Worm (Caenorhabditis elegans) whole organism, late embryonic: ENCODE data around the gene swt-3.

Experiments
- C38D4.7 ChIP-seq: fragments of 200-800 bp; sonication (Bioruptor generic); optimal IDR thresholded peaks from 2 replicates; lab custom pipeline; 2018; ENCODE audit warnings: mild to moderate bottlenecking, missing genetic modification characterization, moderate library complexity, missing compliant biosample characterization
- F13H6.1 ChIP-seq: sonication (generic microtip); optimal IDR thresholded peaks from 2 replicates; lab custom pipeline; 2016; ENCODE audit warnings: missing genetic modification characterization, missing compliant biosample characterization
- K09A11.1 ChIP-seq: sonication (generic microtip); optimal IDR thresholded peaks from 2 replicates; lab custom pipeline; 2017; ENCODE audit warnings: antibody characterized with exemption, mild to moderate bottlenecking, missing genetic modification characterization, missing compliant biosample characterization; ENCODE audit not compliant: insufficient read depth
- Y22D7AL.16 ChIP-seq: sonication (generic microtip); optimal IDR thresholded peaks from 2 replicates; lab custom pipeline; 2016; ENCODE audit warnings: missing genetic modification characterization, missing compliant biosample characterization
- ahr-1 ChIP-seq: sonication (generic microtip); optimal IDR thresholded peaks from 2 replicates; lab custom pipeline; 2016; ENCODE audit warnings: missing genetic modification characterization, missing compliant biosample characterization
- ceh-14 ChIP-seq: sonication (generic microtip); optimal IDR thresholded peaks from 2 replicates; lab custom pipeline; 2016; ENCODE audit warnings: missing genotype, missing genetic modification characterization, missing compliant biosample characterization
- ceh-2 ChIP-seq: sonication (generic microtip); optimal IDR thresholded peaks from 2 replicates; lab custom pipeline; 2016; ENCODE audit warnings: missing genotype, missing genetic modification characterization, missing compliant biosample characterization
- ceh-31 ChIP-seq: sonication (generic microtip); optimal IDR thresholded peaks from 2 replicates; lab custom pipeline; 2016; ENCODE audit warnings: missing genetic modification characterization, missing compliant biosample characterization
- ceh-6 ChIP-seq: fragments of 200-800 bp; sonication (Bioruptor generic); optimal IDR thresholded peaks from 2 replicates; lab custom pipeline; 2018; ENCODE audit warnings: mild to moderate bottlenecking, missing genetic modification characterization, missing compliant biosample characterization
- ceh-9 ChIP-seq: sonication (generic microtip); optimal IDR thresholded peaks from 2 replicates; lab custom pipeline; 2016; ENCODE audit warnings: mild to moderate bottlenecking, missing genetic modification characterization, inconsistent platforms, missing compliant biosample characterization
- elt-2 ChIP-seq: sonication (generic microtip); optimal IDR thresholded peaks from 2 replicates; lab custom pipeline; 2016; ENCODE audit warnings: missing genetic modification reagents, missing genetic modification characterization, missing compliant biosample characterization
- elt-4 ChIP-seq: sonication (generic microtip); optimal IDR thresholded peaks from 2 replicates; lab custom pipeline; 2016; ENCODE audit warnings: missing genetic modification characterization, missing compliant biosample characterization
- eyg-1 ChIP-seq: sonication (generic microtip); optimal IDR thresholded peaks from 2 replicates; lab custom pipeline; 2016; ENCODE audit warnings: missing genotype, missing genetic modification characterization, missing compliant biosample characterization
- fax-1 ChIP-seq: sonication (generic microtip); optimal IDR thresholded peaks from 2 replicates; lab custom pipeline; 2016; ENCODE audit warnings: missing genotype, missing genetic modification characterization, missing compliant biosample characterization
- hlh-30 ChIP-seq: sonication (generic microtip); optimal IDR thresholded peaks from 2 replicates; lab custom pipeline; 2017; ENCODE audit warnings: antibody characterized with exemption, missing genetic modification characterization, missing compliant biosample characterization; ENCODE audit not compliant: insufficient read depth
- hlh-6 ChIP-seq: sonication (generic microtip); optimal IDR thresholded peaks from 2 replicates; lab custom pipeline; 2016; ENCODE audit warnings: missing genotype, missing genetic modification characterization, missing compliant biosample characterization
- lin-11 ChIP-seq: fragments of 200-800 bp; sonication (Bioruptor generic); optimal IDR thresholded peaks from 2 replicates; lab custom pipeline; 2018; ENCODE audit warnings: mild to moderate bottlenecking, missing genetic modification characterization, missing compliant biosample characterization
- madf-2 ChIP-seq: sonication (generic microtip); optimal IDR thresholded peaks from 2 replicates; lab custom pipeline; 2017; ENCODE audit warnings: missing genetic modification characterization, missing compliant biosample characterization
- nfya-1 ChIP-seq: sonication (generic microtip); optimal IDR thresholded peaks from 2 replicates; lab custom pipeline; 2017; ENCODE audit warnings: missing genetic modification characterization, mild to moderate bottlenecking, missing compliant biosample characterization, antibody characterized with exemption, moderate library complexity
- nhr-232 ChIP-seq: sonication (generic microtip); optimal IDR thresholded peaks from 2 replicates; lab custom pipeline; 2016; ENCODE audit warnings: missing genetic modification characterization, missing compliant biosample characterization
- pag-3 ChIP-seq: sonication (generic microtip); optimal IDR thresholded peaks from 2 replicates; lab custom pipeline; 2016; ENCODE audit warnings: missing compliant biosample characterization, missing genetic modification characterization, borderline replicate concordance
- pat-9 ChIP-seq: fragments of 200-800 bp; sonication (Bioruptor generic); optimal IDR thresholded peaks from 2 replicates; lab custom pipeline; 2018; ENCODE audit warnings: mild to moderate bottlenecking, missing genetic modification characterization, moderate library complexity, missing compliant biosample characterization
- pax-1 ChIP-seq: fragments of 150-350 bp; optimal IDR thresholded peaks from 2 replicates; lab custom pipeline; 2014; ENCODE audit warnings: missing biosample characterization, missing genetic modification characterization
- pha-4 ChIP-seq: fragments of 150-350 bp; optimal IDR thresholded peaks from 2 replicates; lab custom pipeline; 2018; ENCODE audit warnings: missing biosample characterization, missing genetic modification reagents, missing genetic modification characterization
- pqm-1 ChIP-seq: sonication (generic microtip); optimal IDR thresholded peaks from 2 replicates; lab custom pipeline; 2016; ENCODE audit warnings: missing genetic modification characterization, missing compliant biosample characterization
- pros-1 ChIP-seq: fragments of 150-350 bp; optimal IDR thresholded peaks from 2 replicates; lab custom pipeline; 2014; ENCODE audit warnings: missing biosample characterization, missing genetic modification reagents, missing genetic modification characterization
- ref-2 ChIP-seq: sonication (generic microtip); optimal IDR thresholded peaks from 2 replicates; lab custom pipeline; 2016; ENCODE audit warnings: missing genetic modification characterization, missing compliant biosample characterization
- rnt-1 ChIP-seq: sonication (generic microtip); optimal IDR thresholded peaks from 2 replicates; lab custom pipeline; 2016; ENCODE audit warnings: missing genetic modification characterization, missing compliant biosample characterization
- sox-2 ChIP-seq: fragments of 200-800 bp; sonication (Bioruptor generic); IDR thresholded peaks from 2 replicates; pipeline ENCODE4 v1.3.6; 2022; ENCODE audit warnings: missing genetic modification reagents, missing genetic modification characterization, missing compliant biosample characterization
- sox-4 ChIP-seq: sonication (generic microtip); optimal IDR thresholded peaks from 2 replicates; lab custom pipeline; 2017; ENCODE audit warnings: mild to moderate bottlenecking, missing genetic modification characterization, inconsistent platforms, missing compliant biosample characterization
- syd-9 ChIP-seq: sonication (generic microtip); optimal IDR thresholded peaks from 2 replicates; lab custom pipeline; 2016; ENCODE audit warnings: mild to moderate bottlenecking, missing genetic modification characterization, moderate library complexity, missing compliant biosample characterization
- tbx-7 ChIP-seq: sonication (generic microtip); optimal IDR thresholded peaks from 2 replicates; lab custom pipeline; 2016; ENCODE audit warnings: missing genotype, missing genetic modification characterization, missing compliant biosample characterization
- unc-42 ChIP-seq: sonication (generic microtip); optimal IDR thresholded peaks from 2 replicates; lab custom pipeline; 2016; ENCODE audit warnings: missing genotype, missing genetic modification characterization, missing compliant biosample characterization
- unc-86 ChIP-seq: sonication (generic microtip); optimal IDR thresholded peaks from 2 replicates; lab custom pipeline; 2016; ENCODE audit warnings: missing genetic modification characterization, missing compliant biosample characterization
- zip-5 ChIP-seq: sonication (generic microtip); optimal IDR thresholded peaks from 2 replicates; lab custom pipeline; 2016; ENCODE audit warnings: missing genetic modification characterization, missing compliant biosample characterization
- ztf-16 ChIP-seq: sonication (generic microtip); optimal IDR thresholded peaks from 2 replicates; lab custom pipeline; 2017; ENCODE audit warnings: missing genetic modification characterization, missing compliant biosample characterization

The swt-3 gene

DNA sequence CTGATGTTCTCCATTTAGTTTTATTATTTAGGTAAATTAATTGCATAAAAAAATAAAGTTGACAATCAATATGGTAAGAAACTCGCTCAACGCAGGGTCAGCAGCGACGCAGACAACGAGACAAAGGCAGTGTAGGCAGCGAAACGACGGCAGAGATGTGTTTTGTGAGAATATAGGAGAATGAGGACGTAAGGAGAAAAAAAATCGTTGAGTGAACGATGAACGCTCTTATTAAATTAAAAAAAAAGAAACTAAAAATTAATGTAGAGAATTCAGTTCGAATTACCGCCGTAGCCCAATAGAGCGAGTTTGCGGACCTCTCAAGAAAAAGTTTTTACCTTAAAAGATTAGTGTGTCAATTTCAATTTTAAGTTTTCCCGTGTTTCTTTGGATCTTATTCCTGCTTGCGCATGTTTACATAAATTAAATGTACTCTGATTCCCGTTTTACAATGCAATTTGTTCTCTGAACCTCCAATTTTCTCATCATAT is 12.3 kb downstream of the swt-3 start, which contains the start of gene T25B9.8:
Gene T25B9.8 (minus strand): TSS at position 51 of the 491 bp plus-strand sequence.
- TF ChIP-seq unc-42, result peak; percentile 33
- no peak for TF ChIP-seq sox-4
- TF ChIP-seq sox-2 (GFP tag; lab: Robert Waterston, UW), result no peak
- no peak for TF ChIP-seq pat-9 (tag; lab: Kevin White, UChicago)
- no peak for TF ChIP-seq pqm-1 (tag; lab: Kevin White, UChicago)
- no peak for TF ChIP-seq K09A11.1

DNA sequence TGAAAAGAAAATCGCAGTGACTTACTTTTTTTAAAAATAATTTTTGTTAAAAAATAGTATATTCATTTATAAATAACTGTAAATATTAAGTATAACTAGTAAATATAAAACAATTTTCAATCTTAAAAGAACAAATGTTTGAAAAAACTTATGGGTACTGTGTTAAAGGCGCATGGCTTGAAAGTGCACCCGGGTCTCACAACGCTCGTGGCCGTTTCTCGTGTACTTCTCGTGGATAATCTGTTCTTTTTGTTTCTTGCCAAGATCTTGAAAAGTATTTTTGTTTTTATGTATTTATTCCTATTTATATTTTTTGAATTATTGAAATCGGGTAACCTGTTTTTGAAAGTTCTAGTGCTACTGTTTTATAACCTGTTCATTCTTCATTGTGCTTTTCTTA is 14.4 kb downstream of the swt-3 start:
- TF ChIP-seq sox-4 (no peak), K09A11.1 (no peak), pros-1 (no peak), hlh-6 (tag; lab: Kevin White, UChicago) (no peak), fax-1 (no peak)

DNA sequence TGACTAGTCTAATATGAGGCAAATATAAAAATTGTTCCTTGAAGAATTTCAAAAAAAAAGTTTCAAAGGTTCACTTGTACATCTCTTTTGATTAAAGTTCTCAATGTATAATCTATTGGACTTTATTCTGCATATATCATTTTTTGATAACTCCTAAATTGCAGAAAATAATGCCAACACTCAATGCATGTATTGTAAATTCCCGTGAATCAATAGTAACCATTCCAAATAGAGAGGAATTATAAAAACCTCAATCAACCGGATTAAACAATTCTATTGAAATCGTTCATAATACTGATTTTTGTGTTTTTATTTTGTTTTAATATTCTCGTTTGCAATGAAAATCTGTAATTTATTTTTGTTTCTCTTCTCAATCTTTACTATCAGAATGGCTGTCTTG is 15.4 kb downstream of the swt-3 start, which contains the start of gene T25B9.12:
Gene T25B9.12 (plus strand): TSS at position 301 of the 400 bp plus-strand sequence.
- TF ChIP-seq tbx-7 (tag; lab: Kevin White, UChicago), result no peak
- no peak for TF ChIP-seq elt-4 (tag; lab: Kevin White, UChicago)
- no peak for TF ChIP-seq unc-86 (tag; lab: Kevin White, UChicago)
- no peak for TF ChIP-seq K09A11.1
- TF ChIP-seq ztf-16 (tag; lab: Kevin White, UChicago), result no peak
- no peak for TF ChIP-seq lin-11 (tag; lab: Kevin White, UChicago)

DNA sequence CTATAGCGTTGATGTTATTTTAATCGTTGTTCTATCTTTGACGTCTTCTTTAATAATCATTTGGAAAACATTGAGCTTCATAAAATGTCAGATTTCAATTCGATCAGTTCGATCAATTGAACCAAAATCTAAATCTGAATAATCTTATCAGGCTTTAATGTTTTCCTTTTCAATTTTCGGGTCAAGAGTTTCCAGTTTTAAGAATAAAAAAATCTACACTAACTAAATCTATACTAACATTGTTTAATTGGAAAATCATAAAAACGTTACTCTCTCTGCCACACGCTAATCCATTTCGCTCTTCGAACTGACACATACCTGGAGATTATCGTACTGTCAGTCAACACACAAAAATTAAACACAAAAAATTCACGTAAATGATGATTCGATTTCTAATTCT is 16.3 kb downstream of the swt-3 start, which contains the start of gene T25B9.11:
Gene T25B9.11 (plus strand): TSS at position 301 of the 400 bp plus-strand sequence.
- TF ChIP-seq pax-1, result no peak
- TF ChIP-seq ceh-6 (GFP tag; lab: Kevin White, UChicago), result no peak
- TF ChIP-seq ceh-9 (tag; lab: Kevin White, UChicago), result no peak
- no peak for TF ChIP-seq eyg-1
- TF ChIP-seq ceh-31 (tag; lab: Kevin White, UChicago), result no peak
- TF ChIP-seq zip-5, result no peak
- TF ChIP-seq nfya-1 (tag; lab: Kevin White, UChicago), result no peak
- no peak for TF ChIP-seq syd-9 (tag; lab: Kevin White, UChicago)
- TF ChIP-seq ahr-1 (tag; lab: Kevin White, UChicago), result no peak
- TF ChIP-seq C38D4.7 (GFP tag; lab: Kevin White, UChicago), result no peak
- TF ChIP-seq fax-1, result no peak
- TF ChIP-seq pag-3 (tag; lab: Kevin White, UChicago), result no peak
- no peak for TF ChIP-seq elt-4 (tag; lab: Kevin White, UChicago)
- no peak for TF ChIP-seq ceh-2 (tag; lab: Kevin White, UChicago)
- TF ChIP-seq nhr-232, result no peak
- TF ChIP-seq madf-2, result no peak
- no peak for TF ChIP-seq sox-2 (GFP tag; lab: Robert Waterston, UW)

DNA sequence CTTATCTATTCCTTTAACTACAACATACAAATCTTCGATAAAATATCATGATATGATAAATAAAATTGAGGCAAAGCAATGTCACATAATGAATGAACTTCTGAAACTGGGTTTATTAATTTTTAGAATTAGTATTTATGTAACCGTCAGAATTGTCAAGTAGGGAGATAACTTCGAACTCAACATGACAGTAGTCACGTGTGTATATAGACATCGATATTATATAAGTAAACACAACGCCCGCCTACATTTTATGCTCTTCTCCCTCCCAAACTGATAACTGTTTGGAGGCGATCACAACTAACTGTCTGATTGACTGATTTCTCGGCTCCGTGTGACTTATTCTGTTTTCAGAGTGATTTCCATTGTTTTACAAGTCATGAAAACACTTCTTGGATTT is 19.1 kb downstream of the swt-3 start, which contains the start of gene ugt-54:
Gene ugt-54 (plus strand): TSS at position 355 of the 400 bp plus-strand sequence.
- peak; percentile 83 for TF ChIP-seq elt-2 (tag; lab: Kevin White, UChicago)
- TF ChIP-seq ceh-2 (tag; lab: Kevin White, UChicago), result no peak

DNA sequence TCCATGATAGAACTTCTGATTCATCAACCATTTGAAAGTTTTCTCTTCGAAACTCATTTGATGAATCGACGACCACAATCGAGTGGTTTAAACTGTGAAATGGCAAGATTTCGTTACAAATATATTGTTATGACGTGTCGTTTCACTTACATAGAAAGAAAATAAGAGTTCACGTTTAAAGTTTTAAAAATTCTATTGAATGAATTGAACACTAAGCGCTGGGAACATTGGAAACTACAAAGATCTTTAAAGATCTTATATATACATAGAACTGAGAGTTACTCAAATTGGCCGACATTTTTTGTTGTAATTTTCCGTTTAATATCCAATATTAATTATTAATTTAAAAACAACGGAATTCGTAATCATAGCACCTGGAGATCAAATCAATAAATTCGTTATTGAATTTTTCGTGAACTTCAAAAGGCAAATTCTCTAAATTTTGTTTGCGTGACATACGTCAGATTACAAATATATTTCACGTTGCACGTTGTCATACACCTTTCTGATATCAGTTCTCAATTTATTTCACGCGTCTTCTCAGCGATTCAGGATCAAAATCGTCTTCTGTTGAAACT is 22.8 kb downstream of the swt-3 start, which contains the start of the genes T25B9.4 and T25B9.6:
Gene T25B9.4 (minus strand): TSS at position 101 of the 578 bp plus-strand sequence.
Gene T25B9.6 (plus strand): TSS at position 528 of the 578 bp plus-strand sequence.
- TF ChIP-seq ceh-31 (tag; lab: Kevin White, UChicago) (no peak), sox-4 (no peak), ztf-16 (tag; lab: Kevin White, UChicago) (no peak), eyg-1 (no peak), ceh-9 (tag; lab: Kevin White, UChicago) (no peak), hlh-30 (tag; lab: Kevin White, UChicago) (no peak), pax-1 (no peak), rnt-1 (tag; lab: Kevin White, UChicago) (no peak), ceh-14 (tag; lab: Kevin White, UChicago) (no peak), Y22D7AL.16 (tag; lab: Kevin White, UChicago) (no peak), F13H6.1 (no peak), pha-4 (no peak), ref-2 (tag; lab: Kevin White, UChicago) (no peak)
- TF ChIP-seq, all 69 proteins: peak for 0
